Worm (Caenorhabditis elegans): ENCODE results near the gene F37A4.1.

DNA sequence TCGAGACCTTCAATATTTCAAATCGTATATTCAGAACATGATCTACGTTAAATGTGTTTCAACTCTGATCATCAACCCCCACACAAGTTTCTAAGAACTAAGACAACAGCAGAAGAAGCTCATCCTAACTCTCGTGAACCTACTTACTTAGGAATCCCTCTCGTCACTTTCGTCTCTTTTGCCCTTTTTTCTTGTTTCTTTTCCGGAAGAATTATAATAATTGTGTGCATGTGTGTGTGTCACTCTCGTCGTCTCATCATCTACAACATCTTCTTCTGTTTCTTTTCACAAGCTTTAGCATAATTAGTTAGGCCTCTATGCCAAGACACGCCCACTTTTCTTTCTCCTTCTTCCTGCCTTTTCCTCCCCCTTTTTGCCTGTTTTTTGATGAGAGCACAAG is 32.7 kb upstream of the F37A4.1 start:
- TF ChIP-seq ref-1 (GFP tag; conservative IDR thresholded peaks at IDR 0.05) (no peak), T22C8.4 (GFP tag; IDR thresholded peaks at IDR 0.05) (no peak), tab-1 (GFP tag; IDR thresholded peaks at IDR 0.05) (no peak), med-1 (GFP tag; optimal IDR thresholded peaks at IDR 0.05; ENCODE audit: insufficient read depth) (no peak), flt-1 (GFP tag; IDR thresholded peaks at IDR 0.05) (no peak)

All from whole organism, midembryonic.